Worm (Caenorhabditis elegans): ENCODE measurements around the gene Y57G11A.5.

Y57G11A.5 gene

DNA sequence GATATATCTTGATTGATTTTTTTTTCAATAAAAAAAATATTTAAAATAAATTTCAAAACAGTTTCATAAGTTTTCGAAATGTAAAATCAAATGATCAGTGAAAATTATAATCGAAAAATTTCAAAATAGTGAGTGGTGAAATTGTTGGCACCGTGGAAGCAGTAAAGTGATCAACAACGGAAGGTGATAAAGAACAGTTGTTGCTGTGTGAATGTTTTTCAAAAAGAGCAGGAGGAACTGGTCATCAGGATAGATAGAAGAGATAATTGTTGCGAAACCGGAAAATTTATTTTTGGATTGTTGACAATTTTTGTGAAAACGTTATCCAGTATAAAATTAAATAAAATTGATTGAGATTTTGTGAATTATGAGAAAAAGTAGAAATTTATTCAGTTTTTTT lies 6.3 kb downstream of the Y57G11A.5 start:
- TF ChIP-seq unc-62 (GFP tag; optimal IDR thresholded peaks at IDR 0.05), result no peak

DNA sequence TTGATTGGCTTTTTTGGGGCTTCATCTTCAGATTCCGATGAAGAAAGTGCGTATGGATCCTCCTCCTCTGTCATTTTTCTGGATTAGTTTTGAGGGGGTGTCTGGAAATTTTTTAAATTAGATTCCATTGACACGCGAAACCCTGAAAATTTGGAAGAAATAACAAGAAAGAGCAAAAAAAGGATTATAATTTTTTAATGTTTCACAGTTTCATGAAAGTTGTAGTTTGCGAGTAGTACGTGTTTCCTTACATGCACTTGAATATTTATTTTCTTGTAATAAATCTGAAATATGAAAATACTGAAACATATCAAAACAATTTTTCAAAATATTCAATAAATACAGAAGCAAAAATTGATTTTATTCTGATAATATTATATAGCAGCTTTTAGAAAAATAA lies 7.2 kb downstream of the Y57G11A.5 start, which contains the start of gene tag-273:
Gene tag-273 (minus strand): TSS at position 101 of the 400 bp plus-strand sequence.
- TF ChIP-seq unc-62 (GFP tag; optimal IDR thresholded peaks at IDR 0.05), result no peak

DNA sequence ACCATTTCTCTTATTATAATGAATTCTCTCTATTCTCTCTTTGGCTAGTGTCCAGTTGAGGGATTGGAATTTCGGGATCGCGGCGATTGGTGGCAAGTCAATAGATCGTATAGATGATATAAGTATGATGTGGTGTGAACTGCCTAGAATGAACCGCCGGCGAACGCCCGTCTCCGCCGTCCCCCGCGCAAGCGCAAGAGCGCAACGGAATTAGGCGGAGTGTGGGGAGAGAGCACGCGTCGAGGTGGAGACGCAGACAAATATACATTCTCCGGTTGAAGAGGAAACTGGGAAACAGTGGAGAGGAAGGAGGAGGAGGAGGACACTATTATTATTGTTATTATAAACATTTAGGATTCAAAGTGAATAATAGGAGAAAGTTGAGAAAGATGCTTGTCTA lies 15.8 kb downstream of the Y57G11A.5 start:
- no peak for TF ChIP-seq unc-62 (GFP tag; optimal IDR thresholded peaks at IDR 0.05)

DNA sequence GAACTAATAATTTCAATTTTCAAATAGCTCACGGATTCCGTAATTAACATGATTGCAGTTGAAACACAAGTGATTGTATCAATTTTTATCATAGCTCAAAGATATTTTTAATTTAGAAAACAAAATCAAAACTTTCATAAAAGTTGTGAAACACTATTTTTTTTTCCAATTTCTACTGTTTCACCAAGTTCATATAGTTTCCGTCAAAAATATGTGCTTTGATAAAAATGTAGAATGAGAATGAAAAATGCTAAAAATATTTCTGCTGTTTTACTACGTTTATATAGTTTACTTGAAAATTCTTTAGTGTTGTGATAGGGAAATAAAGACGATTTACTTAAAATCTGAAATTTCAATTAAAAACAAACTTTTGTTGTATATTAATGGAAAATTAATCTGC lies 16.8 kb downstream of the Y57G11A.5 start:
- TF ChIP-seq unc-62 (GFP tag; optimal IDR thresholded peaks at IDR 0.05), result no peak

DNA sequence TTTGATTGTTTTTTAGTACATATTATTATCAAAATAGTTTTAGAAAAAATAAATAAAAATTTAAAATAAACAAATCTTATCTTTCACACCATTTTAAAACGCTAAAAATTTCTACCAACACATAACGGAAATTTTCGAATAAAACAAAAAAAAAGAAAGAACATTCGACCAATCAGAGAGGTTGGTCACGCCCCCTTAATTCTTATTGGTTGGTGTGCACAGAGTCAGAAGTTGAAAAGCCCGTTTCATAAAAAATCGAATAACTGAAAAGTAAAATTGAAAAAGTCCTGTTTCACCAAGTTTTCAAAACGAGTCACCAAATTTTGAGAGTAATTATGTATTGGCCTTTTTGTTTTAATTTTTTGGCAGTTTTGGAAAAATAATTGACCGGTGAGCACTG lies 21.2 kb downstream of the Y57G11A.5 start:
- TF ChIP-seq unc-62 (GFP tag; optimal IDR thresholded peaks at IDR 0.05), result no peak

DNA sequence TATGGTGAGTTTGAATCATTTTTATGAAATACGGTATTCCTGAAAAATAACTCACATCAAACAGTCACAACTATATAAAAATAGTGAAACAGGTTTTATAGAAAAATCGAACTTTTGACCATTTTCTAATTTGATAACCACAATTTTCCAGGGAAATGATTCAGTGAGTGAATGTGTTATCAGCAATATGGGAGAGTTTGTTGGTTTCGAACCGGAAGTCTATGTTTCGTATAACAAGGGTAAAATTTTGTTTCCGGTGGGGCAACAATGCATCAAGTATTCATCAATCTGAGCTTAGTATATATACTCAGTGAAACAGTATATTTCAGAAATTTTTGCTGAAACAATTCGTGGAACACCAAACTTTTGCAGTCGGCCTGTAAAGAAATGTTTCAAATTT lies 28.9 kb downstream of the Y57G11A.5 start:
- TF ChIP-seq unc-62 (GFP tag; optimal IDR thresholded peaks at IDR 0.05), result no peak

DNA sequence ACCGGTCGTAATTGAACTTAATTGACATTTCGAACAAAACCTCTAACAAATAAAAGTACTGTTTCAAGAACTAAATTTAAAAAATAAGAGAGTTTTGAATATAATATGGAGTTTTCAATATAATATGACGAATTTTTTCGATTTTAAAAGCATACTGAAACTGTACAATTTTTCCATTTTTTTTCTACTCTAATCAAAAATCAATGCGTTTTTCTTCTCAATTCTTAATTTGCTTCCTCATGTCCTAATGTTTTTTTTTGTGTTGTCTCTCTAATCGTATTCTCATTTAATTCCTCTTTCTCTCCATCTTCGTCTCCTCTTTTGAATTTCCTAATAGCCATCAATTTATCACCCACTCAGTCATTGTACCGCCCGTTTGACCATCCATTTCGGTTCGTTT lies 30.3 kb downstream of the Y57G11A.5 start, which contains the start of gene Y57G11A.4:
Gene Y57G11A.4 (plus strand): TSS at position 301 of the 400 bp plus-strand sequence.
- TF ChIP-seq unc-62 (GFP tag; optimal IDR thresholded peaks at IDR 0.05), result no peak

DNA sequence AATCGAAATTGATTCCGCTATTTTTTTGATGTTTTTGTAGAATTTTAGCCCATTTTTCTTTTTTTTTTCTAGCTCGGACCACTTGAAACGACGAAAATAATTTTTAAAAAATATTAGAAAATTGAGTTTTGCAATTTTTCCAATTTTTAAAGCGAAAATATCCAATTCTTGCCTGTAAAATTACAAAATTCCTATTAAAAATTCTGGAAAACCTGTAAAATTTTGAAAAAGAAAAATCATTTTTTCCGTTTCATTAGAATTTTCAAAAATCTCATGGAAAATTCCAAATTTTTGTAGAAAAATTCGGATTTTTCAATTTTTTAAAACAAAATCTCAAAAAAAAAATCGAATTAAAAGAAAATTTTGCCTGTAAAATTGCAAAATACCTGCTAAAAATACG lies 43.3 kb downstream of the Y57G11A.5 start:
- no peak for TF ChIP-seq unc-62 (GFP tag; optimal IDR thresholded peaks at IDR 0.05)

DNA sequence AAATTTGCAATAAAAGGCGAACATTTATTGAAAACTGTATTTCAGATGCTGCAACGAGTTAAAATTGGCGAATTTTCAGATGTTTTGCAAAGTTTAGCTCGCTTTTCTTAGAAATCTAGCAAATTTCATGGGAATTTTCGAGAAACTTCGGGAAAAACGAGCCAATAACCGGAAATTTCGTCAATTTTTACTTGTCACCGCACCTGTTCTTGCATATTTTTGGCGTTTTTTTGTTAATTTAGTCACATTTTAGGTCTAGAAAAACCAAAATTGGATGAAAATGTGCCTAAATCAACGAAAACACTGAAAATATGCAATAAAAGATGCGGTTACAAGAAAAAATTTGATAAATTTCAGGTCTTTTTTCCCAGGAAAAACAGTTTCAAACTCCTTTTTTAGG lies 45.5 kb downstream of the Y57G11A.5 start:
- no peak for TF ChIP-seq unc-62 (GFP tag; optimal IDR thresholded peaks at IDR 0.05)

DNA sequence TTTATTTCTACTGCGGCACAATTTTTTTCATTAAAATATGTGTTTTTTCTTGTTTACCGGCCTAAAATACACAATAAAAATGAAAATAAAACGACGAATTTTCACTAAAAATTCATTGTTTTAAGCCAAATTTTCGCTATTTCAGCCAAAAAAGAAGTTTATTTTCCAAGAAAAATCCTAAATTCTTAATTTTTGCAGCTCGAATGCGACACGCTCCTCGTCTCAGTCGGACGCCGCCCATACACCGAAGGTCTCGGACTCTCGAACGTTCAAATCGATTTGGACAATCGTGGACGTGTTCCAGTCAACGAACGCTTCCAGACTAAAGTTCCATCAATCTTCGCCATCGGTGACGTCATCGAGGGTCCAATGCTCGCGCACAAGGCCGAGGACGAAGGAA lies 46.3 kb downstream of the Y57G11A.5 start:
- TF ChIP-seq unc-62 (GFP tag; optimal IDR thresholded peaks at IDR 0.05), result no peak

DNA sequence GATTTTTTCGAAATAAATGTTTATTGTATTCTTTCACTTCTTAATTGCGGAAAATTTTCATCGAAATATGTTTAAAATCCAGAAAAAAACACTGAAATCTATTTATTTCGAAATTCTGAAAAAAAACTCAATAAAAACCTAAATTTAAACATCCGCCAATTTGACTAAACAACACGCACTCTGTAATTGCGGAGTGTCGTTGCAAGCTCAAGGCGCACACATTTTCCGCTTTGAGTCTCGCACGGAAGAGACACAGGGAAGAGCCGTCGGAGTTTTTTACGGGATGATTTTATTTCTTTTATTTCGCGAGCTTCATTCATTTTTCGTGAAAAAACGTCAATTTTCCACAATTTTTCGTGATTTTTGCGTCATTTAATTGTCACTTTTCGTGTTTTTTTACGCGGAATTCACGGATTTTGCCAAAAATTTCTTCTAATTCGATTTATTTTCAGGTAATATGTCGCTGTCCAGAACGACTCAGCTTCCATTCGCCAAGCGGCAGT lies 48.2 kb downstream of the Y57G11A.5 start, which contains the start of gene dld-1:
Gene dld-1 (plus strand): TSS at position 453 of the 503 bp plus-strand sequence.
- TF ChIP-seq unc-62 (GFP tag; optimal IDR thresholded peaks at IDR 0.05), result no peak
